Fruit fly (Drosophila melanogaster) whole organism, embryonic: ENCODE data around the gene mag.

ENCODE experiments used
- Atf-2 ChIP-seq: fragments of 200-800 bp; sonication (Bioruptor generic); optimal IDR thresholded peaks from 2 replicates; lab custom pipeline; 2016; ENCODE audit warnings: missing biosample characterization, missing genetic modification characterization
- CG10321 ChIP-seq: fragments of 200-800 bp; sonication (Bioruptor generic); IDR thresholded peaks from 2 replicates; pipeline ENCODE4 v1.3.6; 2022; ENCODE audit warnings: missing biosample characterization, missing genetic modification characterization
- CG10654 ChIP-seq: fragments of 200-800 bp; sonication (Bioruptor generic); optimal IDR thresholded peaks from 2 replicates; lab custom pipeline; 2016; ENCODE audit warnings: missing biosample characterization, missing genetic modification characterization
- CG11247 ChIP-seq: fragments of 200-800 bp; sonication (Bioruptor generic); IDR thresholded peaks from 2 replicates; pipeline ENCODE4 v1.3.6; 2022; ENCODE audit warnings: missing biosample characterization, missing genetic modification characterization
- CG12236 ChIP-seq: fragments of 200-800 bp; sonication (Bioruptor generic); optimal IDR thresholded peaks from 2 replicates; lab custom pipeline; 2016; ENCODE audit warnings: missing biosample characterization, missing genetic modification characterization
- CG12659 ChIP-seq: fragments of 200-800 bp; sonication (Bioruptor generic); optimal IDR thresholded peaks from 3 replicates; lab custom pipeline; 2017; ENCODE audit warnings: mild to moderate bottlenecking, missing biosample characterization, missing genetic modification reagents, missing genetic modification characterization
- CG15601 ChIP-seq: fragments of 200-800 bp; sonication (Bioruptor generic); optimal IDR thresholded peaks from 3 replicates; lab custom pipeline; 2019; ENCODE audit warnings: missing biosample characterization, mild to moderate bottlenecking, missing genetic modification characterization, moderate library complexity
- CG16779 ChIP-seq: fragments of 200-800 bp; sonication (Bioruptor generic); IDR thresholded peaks from 2 replicates; pipeline ENCODE4 v1.3.6; 2022; ENCODE audit warnings: missing biosample characterization, missing genetic modification characterization
- CG16813 ChIP-seq: fragments of 200-800 bp; sonication (Bioruptor generic); IDR thresholded peaks from 3 replicates; pipeline ENCODE4 v1.3.6; 2022; ENCODE audit warnings: missing biosample characterization, missing genetic modification characterization; ENCODE audit not compliant: partially characterized antibody
- CG17359 ChIP-seq: fragments of 200-800 bp; sonication (Bioruptor generic); optimal IDR thresholded peaks from 3 replicates; lab custom pipeline; 2018; ENCODE audit warnings: missing biosample characterization, mild to moderate bottlenecking, missing genetic modification characterization, moderate library complexity
- CG17802 ChIP-seq: fragments of 200-800 bp; sonication (Bioruptor generic); optimal IDR thresholded peaks from 2 replicates; lab custom pipeline; 2018; ENCODE audit warnings: missing biosample characterization, mild to moderate bottlenecking, missing genetic modification characterization, moderate library complexity
- CG32767 ChIP-seq: fragments of 200-800 bp; sonication (Bioruptor generic); IDR thresholded peaks from 2 replicates; pipeline ENCODE4 v1.3.6; 2022; ENCODE audit warnings: missing biosample characterization, missing genetic modification characterization
- CG33557 ChIP-seq: fragments of 200-800 bp; sonication (Bioruptor generic); optimal IDR thresholded peaks from 2 replicates; lab custom pipeline; 2019; ENCODE audit warnings: missing biosample characterization, mild to moderate bottlenecking, missing genetic modification characterization, moderate library complexity
- CG3407 ChIP-seq: fragments of 200-800 bp; sonication (Bioruptor generic); optimal IDR thresholded peaks from 2 replicates; lab custom pipeline; 2018; ENCODE audit warnings: missing biosample characterization, mild to moderate bottlenecking, missing genetic modification characterization
- CG6813 ChIP-seq: fragments of 200-800 bp; sonication (Bioruptor generic); optimal IDR thresholded peaks from 2 replicates; lab custom pipeline; 2017; ENCODE audit warnings: missing biosample characterization, missing genetic modification characterization, mild to moderate bottlenecking, moderate library complexity, missing genetic modification reagents
- CG6854 ChIP-seq: fragments of 200-800 bp; sonication (Bioruptor generic); optimal IDR thresholded peaks from 3 replicates; lab custom pipeline; 2017; ENCODE audit warnings: missing biosample characterization, mild to moderate bottlenecking, missing genetic modification characterization
- CG7556 ChIP-seq: fragments of 200-800 bp; sonication (Bioruptor generic); optimal IDR thresholded peaks from 2 replicates; lab custom pipeline; 2017; ENCODE audit warnings: missing biosample characterization, mild to moderate bottlenecking, missing genetic modification characterization
- CG9437 ChIP-seq: fragments of 200-800 bp; sonication (Bioruptor generic); optimal IDR thresholded peaks from 2 replicates; lab custom pipeline; 2018; ENCODE audit warnings: missing biosample characterization, mild to moderate bottlenecking, missing genetic modification characterization
- Camta ChIP-seq: fragments of 200-800 bp; sonication (Bioruptor generic); optimal IDR thresholded peaks from 2 replicates; lab custom pipeline; 2016; ENCODE audit warnings: missing biosample characterization, missing genetic modification characterization
- Dip3 ChIP-seq: fragments of 200-800 bp; sonication (Bioruptor generic); optimal IDR thresholded peaks from 3 replicates; lab custom pipeline; 2016; ENCODE audit warnings: missing biosample characterization, missing genetic modification characterization
- Dref ChIP-seq: fragments of 200-800 bp; sonication (Bioruptor generic); IDR thresholded peaks from 2 replicates; pipeline ENCODE4 v1.3.6; 2022; ENCODE audit warnings: missing biosample characterization, missing genetic modification characterization
- HHEX ChIP-seq: fragments of 200-800 bp; sonication (Bioruptor generic); optimal IDR thresholded peaks from 3 replicates; lab custom pipeline; 2017; ENCODE audit warnings: missing biosample characterization, mild to moderate bottlenecking, missing genetic modification characterization, missing genetic modification reagents
- HLH54F ChIP-seq: fragments of 200-800 bp; sonication (Bioruptor generic); optimal IDR thresholded peaks from 3 replicates; lab custom pipeline; 2016; ENCODE audit warnings: missing biosample characterization, missing genetic modification characterization
- HmgZ ChIP-seq: fragments of 200-800 bp; sonication (Bioruptor generic); optimal IDR thresholded peaks from 2 replicates; lab custom pipeline; 2018; ENCODE audit warnings: missing biosample characterization, mild to moderate bottlenecking, missing genetic modification characterization
- Hmx ChIP-seq: fragments of 200-800 bp; sonication (Bioruptor generic); optimal IDR thresholded peaks from 2 replicates; lab custom pipeline; 2016; ENCODE audit warnings: missing biosample characterization, missing genetic modification characterization
- Kr ChIP-seq: fragments of 200-800 bp; sonication (Bioruptor generic); optimal IDR thresholded peaks from 2 replicates; lab custom pipeline; 2017; ENCODE audit warnings: missing biosample characterization, mild to moderate bottlenecking, missing genetic modification characterization
- Lhr ChIP-seq: fragments of 200-800 bp; sonication (Bioruptor generic); optimal IDR thresholded peaks from 3 replicates; lab custom pipeline; 2017; ENCODE audit warnings: mild to moderate bottlenecking, missing biosample characterization, missing genetic modification reagents, missing genetic modification characterization
- Meics ChIP-seq: fragments of 200-800 bp; sonication (Bioruptor generic); optimal IDR thresholded peaks from 2 replicates; lab custom pipeline; 2017; ENCODE audit warnings: missing biosample characterization, mild to moderate bottlenecking, missing genetic modification characterization
- Mrtf ChIP-seq: fragments of 200-800 bp; sonication (Bioruptor generic); IDR thresholded peaks from 3 replicates; pipeline ENCODE4 v1.3.6; 2022; ENCODE audit warnings: missing biosample characterization, missing genetic modification characterization
- Oaz ChIP-seq: fragments of 200-800 bp; sonication (Bioruptor generic); IDR thresholded peaks from 2 replicates; pipeline ENCODE4 v1.3.6; 2022; ENCODE audit warnings: missing biosample characterization, missing genetic modification characterization
- Opbp ChIP-seq: fragments of 200-800 bp; sonication (Bioruptor generic); IDR thresholded peaks from 3 replicates; pipeline ENCODE4 v1.3.6; 2022; ENCODE audit warnings: missing biosample characterization, missing genetic modification characterization; ENCODE audit not compliant: partially characterized antibody
- Sry-β ChIP-seq: fragments of 200-800 bp; sonication (Bioruptor generic); optimal IDR thresholded peaks from 2 replicates; lab custom pipeline; 2018; ENCODE audit warnings: missing biosample characterization, mild to moderate bottlenecking, missing genetic modification characterization, moderate library complexity
- Trl ChIP-seq, 3 experiments: fragments of >200 bp in 2 of 3; fragments of 200-800 bp in 1 of 3; sonication (Bioruptor generic) in 1 of 3; optimal IDR thresholded peaks; 2 replicates in 1 of 3; 3 replicates in 2 of 3; lab custom pipeline; 2016 to 2017; ENCODE audit warnings: missing biosample characterization in 1 of 3, missing genetic modification characterization in 1 of 3
- YL-1 ChIP-seq: fragments of 200-800 bp; sonication (Bioruptor generic); optimal IDR thresholded peaks from 3 replicates; lab custom pipeline; 2017; ENCODE audit warnings: missing biosample characterization, mild to moderate bottlenecking, missing genetic modification characterization
- abd-A ChIP-seq: fragments of 200-800 bp; sonication (Bioruptor generic); optimal IDR thresholded peaks from 3 replicates; lab custom pipeline; 2019; ENCODE audit warnings: missing biosample characterization, mild to moderate bottlenecking, missing genetic modification characterization, moderate library complexity
- cg ChIP-seq: fragments of 200-800 bp; sonication (Bioruptor generic); optimal IDR thresholded peaks from 3 replicates; lab custom pipeline; 2019; ENCODE audit warnings: missing biosample characterization, mild to moderate bottlenecking, missing genetic modification characterization, moderate library complexity
- dmrt99B ChIP-seq: fragments of 200-800 bp; sonication (Bioruptor generic); optimal IDR thresholded peaks from 2 replicates; lab custom pipeline; 2018; ENCODE audit warnings: missing biosample characterization, mild to moderate bottlenecking, missing genetic modification characterization, moderate library complexity
- dpn ChIP-seq, 2 experiments: fragments of 200-800 bp; sonication (Bioruptor generic); optimal IDR thresholded peaks; 3 replicates each; lab custom pipeline; 2016; ENCODE audit warnings: missing biosample characterization in 2 of 2, missing genetic modification characterization in 2 of 2
- esg ChIP-seq: fragments of 200-800 bp; sonication (Bioruptor generic); conservative IDR thresholded peaks from 2 replicates; pipeline ENCODE4 v1.3.6; 2022; ENCODE audit warnings: missing biosample characterization, missing genetic modification characterization
- fru ChIP-seq: fragments of >200 bp; optimal IDR thresholded peaks from 2 replicates; lab custom pipeline; 2017
- hb ChIP-seq: fragments of 200-800 bp; sonication (Bioruptor generic); IDR thresholded peaks from 3 replicates; pipeline ENCODE4 v1.3.6; 2022; ENCODE audit warnings: missing biosample characterization, missing genetic modification characterization; ENCODE audit not compliant: partially characterized antibody
- nom ChIP-seq: fragments of 200-800 bp; sonication (Bioruptor generic); optimal IDR thresholded peaks from 2 replicates; lab custom pipeline; 2017; ENCODE audit warnings: missing biosample characterization, missing genetic modification characterization, mild to moderate bottlenecking, moderate library complexity, missing genetic modification reagents
- onecut ChIP-seq: fragments of 200-800 bp; sonication (Bioruptor generic); IDR thresholded peaks from 2 replicates; pipeline ENCODE4 v1.3.6; 2022; ENCODE audit warnings: missing biosample characterization, missing genetic modification characterization
- otp ChIP-seq: fragments of 200-800 bp; sonication (Bioruptor generic); IDR thresholded peaks from 3 replicates; pipeline ENCODE4, ENCODE4 v1.3.6; 2022; ENCODE audit warnings: missing biosample characterization, missing genetic modification characterization
- peb ChIP-seq: fragments of 200-800 bp; sonication (Bioruptor generic); IDR thresholded peaks from 2 replicates; pipeline ENCODE4 v1.3.6; 2022; ENCODE audit warnings: missing biosample characterization, missing genetic modification characterization
- ranshi ChIP-seq: fragments of 200-800 bp; sonication (Bioruptor generic); IDR thresholded peaks from 2 replicates; pipeline ENCODE4 v1.3.6; 2022; ENCODE audit warnings: missing biosample characterization, missing genetic modification characterization
- so ChIP-seq: fragments of 200-800 bp; sonication (Bioruptor generic); IDR thresholded peaks from 3 replicates; pipeline ENCODE4 v1.3.6; 2022; ENCODE audit warnings: missing biosample characterization, missing genetic modification characterization
- sqz ChIP-seq: fragments of 200-800 bp; sonication (Bioruptor generic); optimal IDR thresholded peaks from 3 replicates; lab custom pipeline; 2018; ENCODE audit warnings: missing biosample characterization, mild to moderate bottlenecking, missing genetic modification characterization
- ttk ChIP-seq: fragments of 200-800 bp; sonication (Bioruptor generic); IDR thresholded peaks from 2 replicates; pipeline ENCODE4 v2.1.2; 2022; ENCODE audit warnings: missing biosample characterization, missing genetic modification characterization
- twi ChIP-seq: fragments of 200-800 bp; optimal IDR thresholded peaks from 2 replicates; lab custom pipeline; 2019; ENCODE audit warnings: missing biosample characterization, mild to moderate bottlenecking, missing genetic modification characterization, moderate library complexity
- wor ChIP-seq: fragments of 200-800 bp; sonication (Bioruptor generic); IDR thresholded peaks from 2 replicates; pipeline ENCODE4 v1.3.6; 2022; ENCODE audit warnings: missing biosample characterization, missing genetic modification characterization
- yki ChIP-seq: fragments of >200 bp; optimal IDR thresholded peaks from 3 replicates; lab custom pipeline; 2018

Gene mag

DNA sequence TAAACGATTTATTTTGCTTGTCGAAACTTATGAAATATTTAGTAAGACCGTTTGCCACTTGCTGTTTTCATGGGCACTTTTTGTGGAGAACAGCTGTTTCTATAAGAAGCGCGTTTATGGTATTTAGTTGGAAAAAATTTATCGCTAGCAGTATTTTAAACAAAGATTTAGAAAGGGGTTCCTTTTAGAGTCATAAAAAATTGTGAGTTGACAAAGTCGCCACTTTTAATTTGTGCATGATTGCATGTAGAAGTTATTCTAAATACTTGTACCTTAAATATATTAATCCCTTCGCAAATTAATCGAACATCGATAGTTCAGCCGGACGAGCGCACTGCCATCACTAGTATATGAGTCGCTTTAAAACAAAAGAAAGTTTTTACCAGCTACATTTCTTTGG, 28.2 kb upstream of the mag start, which contains the start of the genes Las and Psn (continued):
- no peak for TF ChIP-seq CG7556 (GFP tag; lab: Kevin White, UChicago)
- TF ChIP-seq Sry-β (GFP tag; lab: Kevin White, UChicago): no peak
- TF ChIP-seq cg (GFP tag; lab: Kevin White, UChicago): no peak
- TF ChIP-seq esg (GFP tag; lab: Robert Waterston, UW): no peak
- TF ChIP-seq Meics: no peak
- peak; percentile 56 for TF ChIP-seq CG12659
- no peak for TF ChIP-seq twi (tag; lab: Kevin White, UChicago)
- TF ChIP-seq CG16779 (GFP tag; lab: Robert Waterston, UW): no peak
- no peak for TF ChIP-seq yki (lab: Kevin White, UChicago)
- TF ChIP-seq CG11247: no peak
- no peak for TF ChIP-seq ttk
- no peak for TF ChIP-seq CG9437
- TF ChIP-seq CG16813 (GFP tag; lab: Robert Waterston, UW): peak; percentile 59; the same call in 2 of the 3 replicates
- TF ChIP-seq Camta (GFP tag; lab: Kevin White, UChicago): no peak
- no peak for TF ChIP-seq CG10321 (GFP tag; lab: Robert Waterston, UW)
- TF ChIP-seq CG32767: no peak
- no peak for TF ChIP-seq so (GFP tag; lab: Robert Waterston, UW)
- no peak for TF ChIP-seq Trl (optimal IDR thresholded peaks at IDR 0.05; lab: Kevin White, UChicago)
- no peak for TF ChIP-seq Trl (GFP tag; optimal IDR thresholded peaks at IDR 0.05; lab: Kevin White, UChicago)
- no peak for TF ChIP-seq otp (GFP tag; lab: Robert Waterston, UW)
- TF ChIP-seq Mrtf (GFP tag; lab: Robert Waterston, UW): no peak
- no peak for TF ChIP-seq Kr (GFP tag; lab: Kevin White, UChicago)
- TF ChIP-seq nom (GFP tag; lab: Kevin White, UChicago): peak; percentile 13
- TF ChIP-seq CG17802: no peak
- TF ChIP-seq ranshi: no peak
- peak; percentile 10 for TF ChIP-seq HmgZ (tag; lab: Kevin White, UChicago)
- no peak for TF ChIP-seq CG6813
- no peak for TF ChIP-seq fru (lab: Kevin White, UChicago)
- TF ChIP-seq CG12236 (GFP tag; lab: Kevin White, UChicago): no peak
- TF ChIP-seq Hmx (GFP tag; lab: Kevin White, UChicago): peak; percentile 3
- no peak for TF ChIP-seq CG10654 (GFP tag; lab: Kevin White, UChicago)
- TF ChIP-seq Oaz (GFP tag; lab: Robert Waterston, UW): no peak
- TF ChIP-seq onecut: no peak
- TF ChIP-seq HLH54F: no peak
- no peak for TF ChIP-seq HHEX (GFP tag; lab: Kevin White, UChicago)
- no peak for TF ChIP-seq CG15601
- peak in 1 of 2 experiments; percentile 19 for TF ChIP-seq dpn (GFP tag; optimal IDR thresholded peaks at IDR 0.05; lab: Kevin White, UChicago)
- no peak for TF ChIP-seq CG17359 (tag; lab: Kevin White, UChicago)
- TF ChIP-seq wor: no peak
- no peak for TF ChIP-seq Dip3 (GFP tag; lab: Kevin White, UChicago)
- TF ChIP-seq CG33557: no peak
- TF ChIP-seq abd-A (tag; lab: Kevin White, UChicago): no peak
- TF ChIP-seq hb (GFP tag; lab: Robert Waterston, UW): no peak
- no peak for TF ChIP-seq peb
- peak; percentile 80 for TF ChIP-seq YL-1 (GFP tag; lab: Kevin White, UChicago)
- no peak for TF ChIP-seq CG3407
- no peak for TF ChIP-seq CG6854 (GFP tag; lab: Kevin White, UChicago)
- TF ChIP-seq Lhr (GFP tag; lab: Kevin White, UChicago): peak; percentile 9
- no peak for TF ChIP-seq sqz (GFP tag; lab: Kevin White, UChicago)
- TF ChIP-seq Dref (GFP tag; lab: Robert Waterston, UW): peak; percentile 63
- TF ChIP-seq dmrt99B (tag; lab: Kevin White, UChicago): no peak
- no peak for TF ChIP-seq Atf-2 (GFP tag; lab: Kevin White, UChicago)
- no peak for TF ChIP-seq Opbp
